Fruit fly (Drosophila melanogaster) whole organism, adult: Measurements from ENCODE around the gene CG4133.
A peak's percentile ranks its signal among the peaks of the same experiment; 100 is the strongest.
"Not testable (repeated sequence)": the region's sequence is repeated elsewhere in the genome, so short reads cannot be mapped to it uniquely, and the experiment has no call there.

Experiments used
- CG11617 ChIP-seq: fragments of 200-800 bp; sonication (Bioruptor generic); optimal IDR thresholded peaks from 2 replicates; lab custom pipeline; 2017; ENCODE audit warnings: mild to moderate bottlenecking, missing biosample characterization, missing genetic modification reagents, missing genetic modification characterization
- CG12768 ChIP-seq: fragments of 200-800 bp; sonication (Bioruptor generic); optimal IDR thresholded peaks from 2 replicates; lab custom pipeline; 2017; ENCODE audit warnings: missing biosample characterization, missing genetic modification characterization, mild to moderate bottlenecking, moderate library complexity, missing genetic modification reagents
- CG14711 ChIP-seq: fragments of 200-800 bp; sonication (Bioruptor generic); optimal IDR thresholded peaks from 2 replicates; lab custom pipeline; 2018; ENCODE audit warnings: missing biosample characterization, mild to moderate bottlenecking, missing genetic modification characterization, moderate library complexity
- CG1620 ChIP-seq: fragments of 200-800 bp; sonication (Bioruptor generic); optimal IDR thresholded peaks from 2 replicates; lab custom pipeline; 2016; ENCODE audit warnings: missing biosample characterization, missing genetic modification characterization
- CG33017 ChIP-seq: fragments of 200-800 bp; sonication (Bioruptor generic); optimal IDR thresholded peaks from 2 replicates; lab custom pipeline; 2018; ENCODE audit warnings: missing biosample characterization, mild to moderate bottlenecking, missing genetic modification characterization, moderate library complexity
- CG5204 ChIP-seq: fragments of 200-800 bp; sonication (Bioruptor generic); optimal IDR thresholded peaks from 2 replicates; lab custom pipeline; 2016; ENCODE audit warnings: missing biosample characterization, missing genetic modification characterization
- CG7045 ChIP-seq: fragments of 200-800 bp; sonication (Bioruptor generic); optimal IDR thresholded peaks from 2 replicates; lab custom pipeline; 2017; ENCODE audit warnings: missing biosample characterization, mild to moderate bottlenecking, missing genetic modification characterization
- CG7101 ChIP-seq: fragments of 200-800 bp; sonication (Bioruptor generic); optimal IDR thresholded peaks from 2 replicates; lab custom pipeline; 2018; ENCODE audit warnings: missing biosample characterization, mild to moderate bottlenecking, missing genetic modification characterization, moderate library complexity
- Clk ChIP-seq: fragments of 200-800 bp; sonication (Bioruptor generic); optimal IDR thresholded peaks from 2 replicates; lab custom pipeline; 2017; ENCODE audit warnings: missing biosample characterization, missing genetic modification characterization
- Crg-1 ChIP-seq: fragments of 200-800 bp; sonication (Bioruptor generic); optimal IDR thresholded peaks from 2 replicates; lab custom pipeline; 2016; ENCODE audit warnings: missing biosample characterization, missing genetic modification characterization
- Hr96 ChIP-seq: fragments of 200-800 bp; sonication (Bioruptor generic); optimal IDR thresholded peaks from 2 replicates; lab custom pipeline; 2016; ENCODE audit warnings: missing biosample characterization, missing genetic modification characterization
- Mnt ChIP-seq: fragments of 200-800 bp; sonication (Bioruptor generic); optimal IDR thresholded peaks from 2 replicates; lab custom pipeline; 2016; ENCODE audit warnings: missing biosample characterization, mild to moderate bottlenecking, missing genetic modification characterization
- bab1 ChIP-seq: fragments of 200-800 bp; sonication (Bioruptor generic); optimal IDR thresholded peaks from 3 replicates; lab custom pipeline; 2019; ENCODE audit warnings: missing biosample characterization, mild to moderate bottlenecking, missing genetic modification characterization, moderate library complexity
- cic ChIP-seq: fragments of 200-800 bp; sonication (Bioruptor generic); optimal IDR thresholded peaks from 2 replicates; lab custom pipeline; 2017; ENCODE audit warnings: missing biosample characterization, mild to moderate bottlenecking, missing genetic modification characterization, moderate library complexity
- cnc ChIP-seq, 2 experiments: fragments of >200 bp; optimal IDR thresholded peaks; 2 replicates each; lab custom pipeline; 2017
- kay ChIP-seq: fragments of 200-800 bp; sonication (Bioruptor generic); peaks from one replicate; lab custom pipeline; 2016; ENCODE audit warnings: missing biosample characterization, missing genetic modification characterization, borderline replicate concordance
- ovo ChIP-seq: fragments of 200-800 bp; sonication (Bioruptor generic); optimal IDR thresholded peaks from 2 replicates; lab custom pipeline; 2016; ENCODE audit warnings: missing biosample characterization, missing genetic modification characterization
- pad ChIP-seq: fragments of 200-800 bp; sonication (Bioruptor generic); optimal IDR thresholded peaks from 3 replicates; lab custom pipeline; 2017; ENCODE audit warnings: missing biosample characterization, missing genetic modification characterization, mild to moderate bottlenecking, moderate library complexity, missing genetic modification reagents
- tj ChIP-seq: fragments of 200-800 bp; sonication (Bioruptor generic); optimal IDR thresholded peaks from 3 replicates; lab custom pipeline; 2017; ENCODE audit warnings: missing biosample characterization, mild to moderate bottlenecking, missing genetic modification characterization, moderate library complexity
- toe ChIP-seq: fragments of 200-800 bp; sonication (Bioruptor generic); optimal IDR thresholded peaks from 2 replicates; lab custom pipeline; 2016; ENCODE audit warnings: missing biosample characterization, missing genetic modification characterization

Gene CG4133

DNA sequence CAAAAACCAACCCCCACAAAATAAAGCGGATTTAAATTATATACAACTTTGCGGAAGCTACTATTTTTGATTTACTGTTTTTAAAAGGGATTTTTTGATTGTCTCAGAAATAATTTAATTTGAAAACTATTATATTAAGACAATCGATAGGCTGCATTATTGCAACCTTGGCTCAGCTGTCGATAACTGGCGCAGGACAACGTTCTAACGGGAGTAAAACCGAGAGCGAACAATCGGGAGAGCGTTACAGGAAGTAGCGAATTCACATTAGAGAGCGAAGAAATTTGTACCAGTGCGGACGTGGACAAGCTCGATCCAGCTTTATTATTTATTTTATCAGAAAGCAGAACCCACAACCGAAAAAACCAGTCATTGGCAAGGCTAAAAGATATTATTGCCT, at the start of gene CG4133:
Gene CG4133 (plus strand): TSS at position 258 of the 400 bp plus-strand sequence.
- not testable (repeated sequence) for TF ChIP-seq CG1620 (GFP tag; lab: Kevin White, UChicago); CG33017; toe

DNA sequence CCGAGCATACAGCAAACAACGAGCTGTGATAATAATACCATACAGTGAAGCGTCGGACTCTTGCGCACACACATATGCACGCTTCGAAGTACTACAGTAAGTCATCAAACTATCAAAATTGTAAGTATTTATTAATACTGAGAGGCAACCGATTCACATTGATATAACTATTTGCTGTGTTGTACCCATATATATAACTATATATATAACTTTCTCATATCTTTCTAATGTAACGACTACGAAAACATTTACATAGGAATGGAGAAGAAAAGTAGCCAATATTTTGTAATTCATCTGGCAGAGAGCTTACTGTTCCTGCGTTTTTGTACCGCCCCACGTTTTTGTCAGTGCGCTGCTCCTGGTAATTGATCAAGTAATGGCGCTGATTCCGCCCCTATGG, 42.4 kb upstream of the CG4133 start:
- TF ChIP-seq CG33017 = no peak
- no peak for TF ChIP-seq CG11617
- TF ChIP-seq Clk (GFP tag; lab: Kevin White, UChicago) = no peak
- TF ChIP-seq cnc (optimal IDR thresholded peaks at IDR 0.05; lab: Kevin White, UChicago) = no peak
- TF ChIP-seq CG7045 (GFP tag; lab: Kevin White, UChicago) = peak; percentile 16
- no peak for TF ChIP-seq pad (GFP tag; lab: Kevin White, UChicago)
- TF ChIP-seq CG14711 (tag; lab: Kevin White, UChicago) = peak; percentile 18
- TF ChIP-seq CG7101 (tag; lab: Kevin White, UChicago) = peak; percentile 27
- TF ChIP-seq CG1620 (GFP tag; lab: Kevin White, UChicago) = no peak
- TF ChIP-seq CG12768 (GFP tag; lab: Kevin White, UChicago) = no peak
- no peak for TF ChIP-seq bab1 (GFP tag; lab: Kevin White, UChicago)

DNA sequence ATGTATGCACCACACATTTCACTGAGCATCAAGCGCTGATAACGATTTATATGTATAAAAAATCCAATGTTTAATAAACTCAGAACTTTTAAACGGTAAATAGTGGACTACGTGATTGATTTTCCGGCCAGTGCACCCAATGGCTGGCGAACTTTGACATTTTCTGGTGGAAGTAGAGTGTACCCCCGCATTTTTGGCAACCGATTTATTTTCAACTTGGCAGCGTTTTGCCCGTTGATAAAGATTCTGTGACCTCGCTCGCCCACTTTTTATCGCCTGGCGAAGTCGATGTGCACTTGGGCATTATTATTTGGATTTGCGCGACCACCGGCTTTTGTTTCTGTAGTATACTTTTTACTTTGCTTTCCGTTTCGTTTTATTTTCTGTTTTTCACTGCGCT, 41.4 kb upstream of the CG4133 start:
- TF ChIP-seq CG7045 (GFP tag; lab: Kevin White, UChicago) (no peak), CG7101 (tag; lab: Kevin White, UChicago) (no peak), CG5204 (GFP tag; lab: Kevin White, UChicago) (no peak), tj (GFP tag; lab: Kevin White, UChicago) (no peak), Hr96 (GFP tag; lab: Kevin White, UChicago) (no peak), kay (GFP tag; lab: Kevin White, UChicago) (no peak), CG1620 (GFP tag; lab: Kevin White, UChicago) (no peak), ovo (GFP tag; lab: Kevin White, UChicago) (no peak), pad (GFP tag; lab: Kevin White, UChicago) (no peak), cic (no peak), Mnt (GFP tag; lab: Kevin White, UChicago) (no peak), CG33017 (no peak), CG14711 (tag; lab: Kevin White, UChicago) (no peak), CG12768 (GFP tag; lab: Kevin White, UChicago) (no peak), cnc (optimal IDR thresholded peaks at IDR 0.05; lab: Kevin White, UChicago) (no peak)

DNA sequence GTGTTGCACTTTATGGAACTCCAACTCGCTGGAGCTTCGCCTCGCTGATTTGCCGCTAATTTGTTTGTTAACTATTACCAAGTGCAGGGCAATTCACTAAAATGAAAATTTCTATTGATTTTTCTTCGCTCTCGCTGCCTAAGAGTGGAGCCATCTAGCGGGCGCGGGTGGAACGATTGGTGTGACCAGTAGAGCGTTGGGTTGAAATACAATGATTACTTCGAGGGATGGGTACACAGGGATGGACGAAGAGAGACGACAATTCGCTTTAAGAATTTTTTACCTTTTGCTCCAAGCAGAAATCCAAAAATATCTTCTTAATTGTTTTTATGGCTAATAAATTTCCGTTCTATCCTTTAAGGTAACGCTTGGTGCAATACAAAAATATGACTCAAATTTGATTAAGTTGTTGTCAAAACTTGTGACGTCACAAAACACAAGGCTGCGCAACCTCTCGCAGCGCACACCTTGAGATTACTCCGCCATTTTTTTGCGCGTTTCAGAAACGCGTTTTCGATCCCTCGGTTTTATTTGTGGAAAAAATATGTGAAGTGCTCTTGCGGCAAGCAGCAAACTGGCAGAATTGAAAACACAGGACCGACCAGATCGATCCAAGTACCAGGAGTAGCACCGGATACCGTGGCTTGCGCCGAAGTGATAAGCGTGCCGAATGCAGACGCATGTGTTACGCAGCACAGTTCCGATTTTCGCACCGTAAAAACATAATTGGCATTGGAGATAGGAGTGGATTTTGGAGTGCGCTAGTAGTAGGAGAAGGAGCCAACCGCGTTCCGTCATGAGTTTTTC, 40.5 kb upstream of the CG4133 start, which contains the start of the genes AP-2alpha and ebi:
Gene AP-2alpha (minus strand): TSS at position 185 of the 807 bp plus-strand sequence.
Gene ebi (plus strand): TSS at position 475 of the 807 bp plus-strand sequence.
- peak; percentile 61 for TF ChIP-seq CG14711 (tag; lab: Kevin White, UChicago)
- TF ChIP-seq kay (GFP tag; lab: Kevin White, UChicago) = no peak
- peak; percentile 62 for TF ChIP-seq pad (GFP tag; lab: Kevin White, UChicago)
- TF ChIP-seq cic = peak; percentile 64
- TF ChIP-seq CG11617 = peak; percentile 87
- peak; percentile 57 for TF ChIP-seq tj (GFP tag; lab: Kevin White, UChicago)
- TF ChIP-seq CG5204 (GFP tag; lab: Kevin White, UChicago) = peak; percentile 90
- peak; percentile 71 for TF ChIP-seq CG33017
- TF ChIP-seq Crg-1 (GFP tag; lab: Kevin White, UChicago) = peak; percentile 85
- TF ChIP-seq toe = peak; percentile 94
- peak; percentile 93 for TF ChIP-seq Hr96 (GFP tag; lab: Kevin White, UChicago)
- TF ChIP-seq CG7101 (tag; lab: Kevin White, UChicago) = peak; percentile 83
- TF ChIP-seq CG12768 (GFP tag; lab: Kevin White, UChicago) = peak; percentile 61
- TF ChIP-seq cnc (optimal IDR thresholded peaks at IDR 0.05; lab: Kevin White, UChicago) = no peak
- peak; percentile 81 for TF ChIP-seq Mnt (GFP tag; lab: Kevin White, UChicago)
- peak; percentile 59 for TF ChIP-seq Clk (GFP tag; lab: Kevin White, UChicago)
- peak; percentile 94 for TF ChIP-seq CG1620 (GFP tag; lab: Kevin White, UChicago)
- peak; percentile 67 for TF ChIP-seq ovo (GFP tag; lab: Kevin White, UChicago)
- TF ChIP-seq bab1 (GFP tag; lab: Kevin White, UChicago) = peak; percentile 71
- TF ChIP-seq CG7045 (GFP tag; lab: Kevin White, UChicago) = peak; percentile 74

DNA sequence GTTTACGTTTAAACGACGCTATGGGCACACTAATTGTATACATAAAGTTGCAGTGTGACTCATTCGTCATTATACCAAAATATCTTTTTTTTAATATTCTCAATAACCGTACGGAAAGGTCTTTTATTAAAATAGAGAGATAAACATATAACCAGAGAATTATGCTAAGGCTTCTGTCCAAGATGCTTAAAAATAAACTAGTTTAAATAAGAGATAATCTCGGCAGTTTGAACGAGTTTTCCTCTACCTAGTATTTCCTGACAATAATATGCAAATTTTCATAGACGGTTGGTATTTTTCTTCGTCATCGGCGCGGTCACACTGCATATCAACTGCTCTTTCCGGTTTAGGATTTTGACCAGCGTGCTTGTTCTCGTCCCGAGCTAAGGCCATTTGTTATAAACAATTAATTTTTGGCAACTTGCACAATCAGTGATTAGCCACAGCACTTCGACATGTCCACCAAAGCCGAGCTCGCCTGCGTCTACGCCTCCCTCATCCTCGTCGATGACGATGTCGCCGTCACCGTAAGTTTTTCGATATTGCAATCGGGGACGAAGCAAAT, 35.6 kb upstream of the CG4133 start, which contains the start of the genes CG13690 and RpLP1:
Gene CG13690 (minus strand): TSS at position 33 of the 565 bp plus-strand sequence.
Gene RpLP1 (plus strand): TSS at position 333 of the 565 bp plus-strand sequence.
- TF ChIP-seq cic (peak; percentile 68), CG12768 (GFP tag; lab: Kevin White, UChicago) (peak; percentile 78), kay (GFP tag; lab: Kevin White, UChicago) (peak; percentile 100), tj (GFP tag; lab: Kevin White, UChicago) (peak; percentile 66), toe (peak; percentile 58), ovo (GFP tag; lab: Kevin White, UChicago) (peak; percentile 68), CG7045 (GFP tag; lab: Kevin White, UChicago) (peak; percentile 83), cnc (optimal IDR thresholded peaks at IDR 0.05; lab: Kevin White, UChicago) (no peak), CG5204 (GFP tag; lab: Kevin White, UChicago) (no peak), Clk (GFP tag; lab: Kevin White, UChicago) (peak; percentile 26), Hr96 (GFP tag; lab: Kevin White, UChicago) (peak; percentile 87), CG14711 (tag; lab: Kevin White, UChicago) (peak; percentile 67), bab1 (GFP tag; lab: Kevin White, UChicago) (peak; percentile 87), CG7101 (tag; lab: Kevin White, UChicago) (peak; percentile 86), Crg-1 (GFP tag; lab: Kevin White, UChicago) (peak; percentile 76), pad (GFP tag; lab: Kevin White, UChicago) (peak; percentile 67), CG33017 (peak; percentile 76), CG11617 (peak; percentile 92), Mnt (GFP tag; lab: Kevin White, UChicago) (peak; percentile 83), CG1620 (GFP tag; lab: Kevin White, UChicago) (peak; percentile 71)
